Fruit fly (Drosophila melanogaster): Measurements from ENCODE around the gene CG12231.

CG12231 gene

DNA sequence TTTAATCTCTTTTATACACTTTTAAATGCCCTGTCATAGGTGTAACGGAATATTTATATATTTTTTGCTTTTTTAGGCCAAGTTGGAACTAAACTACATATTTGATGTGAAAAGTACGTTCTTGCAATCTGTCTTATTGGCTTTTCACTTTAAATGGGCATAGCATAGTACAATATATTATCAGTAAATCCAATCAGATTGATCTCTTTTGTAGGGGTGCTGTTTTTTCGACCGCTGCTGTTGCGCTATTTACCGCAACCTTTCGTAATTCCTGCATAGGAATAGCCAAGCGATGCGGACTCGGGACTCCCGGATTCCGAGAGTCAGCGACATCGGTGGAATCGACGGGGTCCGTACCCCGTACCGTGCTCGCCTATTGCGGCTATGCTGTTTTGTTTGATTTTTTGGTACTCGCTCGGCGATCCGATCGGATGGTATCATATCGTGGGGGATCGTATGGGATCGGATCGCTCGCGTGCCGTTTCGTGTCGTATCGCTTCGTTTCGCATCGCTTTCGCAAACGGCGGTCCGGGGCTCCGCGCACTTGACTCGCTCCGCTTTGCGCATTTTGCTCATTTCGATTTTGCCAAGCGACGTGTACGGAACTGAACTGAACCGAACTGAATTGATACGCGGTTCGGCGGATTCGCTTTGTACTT, 33.6 kb downstream of the CG12231 start (continued):
- TF ChIP-seq ac (GFP tag; optimal IDR thresholded peaks at IDR 0.05): no peak
- TF ChIP-seq trem (tag; optimal IDR thresholded peaks at IDR 0.05): no peak
- no peak for TF ChIP-seq kni (GFP tag; optimal IDR thresholded peaks at IDR 0.05)
- TF ChIP-seq gcm2 (GFP tag; optimal IDR thresholded peaks at IDR 0.05): no peak
- no peak for TF ChIP-seq Ets97D (GFP tag; optimal IDR thresholded peaks at IDR 0.05)
- TF ChIP-seq CG33557 (GFP tag; optimal IDR thresholded peaks at IDR 0.05): no peak
- TF ChIP-seq CG2712 (tag; optimal IDR thresholded peaks at IDR 0.05): no peak
- TF ChIP-seq psq (GFP tag; optimal IDR thresholded peaks at IDR 0.05): no peak
- no peak for TF ChIP-seq ash1 (GFP tag; optimal IDR thresholded peaks at IDR 0.05)
- TF ChIP-seq ci (GFP tag; IDR thresholded peaks at IDR 0.05): peak; percentile 45; the same call in 1 of the 3 replicates
- no peak for TF ChIP-seq Lpt (GFP tag; optimal IDR thresholded peaks at IDR 0.05)
- TF ChIP-seq Xbp1 (GFP tag; optimal IDR thresholded peaks at IDR 0.05): no peak
- TF ChIP-seq CG12155 (GFP tag; optimal IDR thresholded peaks at IDR 0.05): peak; percentile 61
- no peak for TF ChIP-seq CG10209 (GFP tag; optimal IDR thresholded peaks at IDR 0.05)
- TF ChIP-seq B-H2 (GFP tag; optimal IDR thresholded peaks at IDR 0.05): peak; percentile 27
- TF ChIP-seq CG10462 (GFP tag; optimal IDR thresholded peaks at IDR 0.05): no peak
- no peak for TF ChIP-seq seq (GFP tag; IDR thresholded peaks at IDR 0.05)
- no peak for TF ChIP-seq CG32767 (GFP tag; IDR thresholded peaks at IDR 0.05)
- TF ChIP-seq CG2889 (GFP tag; IDR thresholded peaks at IDR 0.05): no peak
- no peak for TF ChIP-seq crol (GFP tag; IDR thresholded peaks at IDR 0.05)
- no peak for TF ChIP-seq pita (GFP tag; optimal IDR thresholded peaks at IDR 0.05)
- TF ChIP-seq insv (GFP tag; optimal IDR thresholded peaks at IDR 0.05): peak in 1 of 2 experiments; percentile 59
- TF ChIP-seq dan (GFP tag; IDR thresholded peaks at IDR 0.05): no peak
- TF ChIP-seq ro (GFP tag; IDR thresholded peaks at IDR 0.05): no peak
- TF ChIP-seq Scr (GFP tag; IDR thresholded peaks at IDR 0.05; ENCODE audit: partially characterized antibody): no peak
- no peak for TF ChIP-seq nau (GFP tag; optimal IDR thresholded peaks at IDR 0.05)
- no peak for TF ChIP-seq CG32772 (GFP tag; IDR thresholded peaks at IDR 0.05)
- TF ChIP-seq abd-A (tag; optimal IDR thresholded peaks at IDR 0.05): peak; percentile 1
- peak; percentile 36; the same call in 1 of the 2 replicates for TF ChIP-seq CG14014 (GFP tag; IDR thresholded peaks at IDR 0.05)
- no peak for TF ChIP-seq CG8478 (optimal IDR thresholded peaks at IDR 0.05)
- TF ChIP-seq Doc2 (GFP tag; IDR thresholded peaks at IDR 0.05): no peak
- 0 out of 2 replicates have a peak, but pooled peaks have one; percentile 5 for TF ChIP-seq cas (GFP tag; IDR thresholded peaks at IDR 0.05)
- no peak for TF ChIP-seq ken (GFP tag; IDR thresholded peaks at IDR 0.05)
- TF ChIP-seq CG2678 (tag; optimal IDR thresholded peaks at IDR 0.05): peak; percentile 14
- no peak for TF ChIP-seq CG4820 (GFP tag; optimal IDR thresholded peaks at IDR 0.05)
- TF ChIP-seq Sry-β (GFP tag; optimal IDR thresholded peaks at IDR 0.05): no peak
- no peak for TF ChIP-seq Fer2 (tag; optimal IDR thresholded peaks at IDR 0.05)
- no peak for TF ChIP-seq Pdp1 (GFP tag; optimal IDR thresholded peaks at IDR 0.05)
- no peak for TF ChIP-seq Dad (GFP tag; optimal IDR thresholded peaks at IDR 0.05)
- TF ChIP-seq Aef1 (GFP tag; IDR thresholded peaks at IDR 0.05): no peak
- TF ChIP-seq CG7357 (GFP tag; IDR thresholded peaks at IDR 0.05): no peak
- no peak for TF ChIP-seq hbn (GFP tag; IDR thresholded peaks at IDR 0.05; ENCODE audit: partially characterized antibody)
- TF ChIP-seq Gsc (GFP tag; IDR thresholded peaks at IDR 0.05): no peak
- TF ChIP-seq CG2120 (GFP tag; optimal IDR thresholded peaks at IDR 0.05): peak; percentile 28
- TF ChIP-seq corto (GFP tag; optimal IDR thresholded peaks at IDR 0.05): no peak
- no peak for TF ChIP-seq H2.0 (GFP tag; IDR thresholded peaks at IDR 0.05)
- no peak for TF ChIP-seq vfl (GFP tag; optimal IDR thresholded peaks at IDR 0.05)
- no peak for TF ChIP-seq sens-2 (GFP tag; IDR thresholded peaks at IDR 0.05)
- no peak for TF ChIP-seq CG15011 (GFP tag; optimal IDR thresholded peaks at IDR 0.05)
- no peak for TF ChIP-seq Sry-δ (GFP tag; optimal IDR thresholded peaks at IDR 0.05)
- no peak for TF ChIP-seq Mes4 (GFP tag; optimal IDR thresholded peaks at IDR 0.05)
- TF ChIP-seq Ptx1 (GFP tag; IDR thresholded peaks at IDR 0.05): no peak
